Fruit fly (Drosophila melanogaster) Kc167 (cell line): Measurements from ENCODE around the gene pbl.

Experiments
- h ChIP-seq: fragments of >200 bp; optimal IDR thresholded peaks from 3 replicates; lab custom pipeline; 2018; ENCODE audit warnings: missing external identifiers
- ttk ChIP-seq: sonication (Bioruptor generic); optimal IDR thresholded peaks from 2 replicates; lab custom pipeline; 2017; ENCODE audit warnings: missing external identifiers

- TF ChIP-seq ttk (lab: Kevin White, UChicago) (no peak), h (lab: Kevin White, UChicago) (no peak)
Measured at dm6 chr3L:7856626-7856937, 55.2 kb downstream of the pbl start.
